Fruit fly (Drosophila melanogaster): ENCODE data around the gene CG8952.

DNA sequence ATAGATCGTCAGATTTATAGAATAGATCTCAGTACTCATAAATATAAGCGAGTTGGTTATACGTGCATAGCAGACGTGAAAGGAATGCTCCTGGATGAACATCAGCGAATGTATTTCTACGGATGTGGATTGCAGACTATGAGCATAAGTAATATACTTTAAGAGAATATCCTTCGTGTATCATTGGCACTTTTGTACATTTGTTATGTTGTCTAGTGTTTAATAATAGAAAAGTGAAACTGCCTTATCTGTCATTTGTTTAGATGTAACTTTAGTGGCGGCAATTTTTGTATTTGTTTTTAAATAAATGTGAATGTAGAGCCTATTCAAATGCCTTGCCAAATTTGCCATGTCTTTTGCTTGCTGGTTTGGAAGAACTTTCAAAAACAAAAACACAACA is 6.4 kb upstream of the CG8952 start, which contains the start of gene CG43672:
- TF ChIP-seq Eip78C (GFP tag) (no peak), Gug (GFP tag; IDR thresholded peaks at IDR 0.05) (no peak), Eip75B (GFP tag; optimal IDR thresholded peaks at IDR 0.05) (no peak), CG11762 (GFP tag; optimal IDR thresholded peaks at IDR 0.05; ENCODE audit: insufficient read depth) (no peak), Ets96B (tag; optimal IDR thresholded peaks at IDR 0.05) (no peak), Lpt (GFP tag; optimal IDR thresholded peaks at IDR 0.05) (no peak), CG7368 (GFP tag; optimal IDR thresholded peaks at IDR 0.05) (no peak), Eip93F (GFP tag; optimal IDR thresholded peaks at IDR 0.05) (no peak), Ets21C (GFP tag; optimal IDR thresholded peaks at IDR 0.05) (no peak), dsx (GFP tag; optimal IDR thresholded peaks at IDR 0.05; ENCODE audit: poor library complexity, severe bottlenecking) (no peak)

Data from whole organism, prepupa.